Fruit fly (Drosophila melanogaster) whole organism, embryonic: ENCODE measurements around the gene RpS28b.

Experiments used
- Adf1 ChIP-seq: fragments of 200-800 bp; sonication (Bioruptor generic); IDR thresholded peaks from 2 replicates; pipeline ENCODE4 v1.3.6; 2022; ENCODE audit warnings: missing biosample characterization, missing genetic modification characterization
- Antp ChIP-seq: fragments of 200-800 bp; sonication (Bioruptor generic); optimal IDR thresholded peaks from 3 replicates; lab custom pipeline; 2016; ENCODE audit warnings: missing biosample characterization, missing genetic modification characterization
- GATAe ChIP-seq: fragments of 200-800 bp; sonication (Bioruptor generic); conservative IDR thresholded peaks from 2 replicates; pipeline ENCODE4 v1.3.6; 2022; ENCODE audit warnings: missing biosample characterization, missing genetic modification characterization
- MESR4 ChIP-seq: fragments of 200-800 bp; sonication (Bioruptor generic); optimal IDR thresholded peaks from 2 replicates; lab custom pipeline; 2018; ENCODE audit warnings: missing biosample characterization, mild to moderate bottlenecking, missing genetic modification characterization, moderate library complexity
- zfh1 ChIP-seq: fragments of 200-800 bp; sonication (Bioruptor generic); IDR thresholded peaks from 3 replicates; pipeline ENCODE4 v1.3.6; 2022; ENCODE audit warnings: missing biosample characterization, missing genetic modification characterization

DNA sequence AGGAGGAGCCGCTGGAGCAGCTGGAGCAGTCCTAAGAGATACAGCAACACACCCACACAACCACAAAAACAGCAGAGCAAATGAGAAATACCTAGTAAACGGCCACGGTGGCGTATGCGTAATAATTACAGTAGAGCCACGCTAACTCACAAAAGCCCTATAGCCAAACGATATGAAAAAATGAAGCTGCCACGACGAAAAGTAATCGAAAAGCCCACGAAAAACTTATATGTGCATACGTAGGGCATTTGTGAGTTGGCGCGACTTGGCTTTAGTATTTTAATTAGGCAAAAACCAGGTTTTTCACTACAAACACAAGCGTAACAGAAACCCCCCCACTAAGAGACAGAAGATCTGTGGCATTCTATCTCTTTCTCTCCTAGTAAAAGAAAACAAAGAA, 33.5 kb downstream of the RpS28b start:
- TF ChIP-seq zfh1 (GFP tag; lab: Robert Waterston, UW) = no peak
- TF ChIP-seq MESR4 (GFP tag; lab: Kevin White, UChicago) = no peak
- no peak for TF ChIP-seq Adf1 (GFP tag; lab: Robert Waterston, UW)
- no peak for TF ChIP-seq GATAe (GFP tag; lab: Robert Waterston, UW)
- peak; percentile 7 for TF ChIP-seq Antp (GFP tag; lab: Kevin White, UChicago)
